Fruit fly (Drosophila melanogaster): ENCODE data around the gene mRpS7.

The mRpS7 gene

DNA sequence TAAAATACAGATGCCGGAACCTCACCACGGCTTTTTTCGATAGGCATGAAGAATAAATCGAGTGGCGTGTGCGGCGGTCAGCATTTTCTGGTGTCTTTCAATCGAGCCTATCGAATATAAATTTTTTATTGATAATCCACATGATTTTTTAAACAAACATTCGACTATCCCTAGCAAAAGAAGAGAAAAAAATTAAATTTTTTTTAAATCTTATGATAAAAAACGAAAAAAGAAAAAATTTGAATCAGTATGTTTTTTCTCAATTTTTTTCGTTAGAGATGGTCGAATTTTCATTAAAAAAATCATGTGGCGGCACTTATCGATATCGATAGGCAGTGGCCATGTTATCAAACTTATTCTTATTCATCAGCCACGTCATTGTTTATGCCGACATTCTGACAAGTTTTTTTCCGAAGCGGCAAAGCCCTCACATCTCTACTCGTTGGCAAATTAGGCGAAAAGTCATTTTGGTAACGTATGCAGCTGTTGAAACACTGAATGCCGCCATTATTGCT lies 40.1 kb downstream of the mRpS7 start, which contains the start of the genes SmB and KdelR (continued):
- TF ChIP-seq Rel (GFP tag; optimal IDR thresholded peaks at IDR 0.05) = no peak
- TF ChIP-seq Rel (tag; optimal IDR thresholded peaks at IDR 0.05) = no peak
- TF ChIP-seq psq (GFP tag; optimal IDR thresholded peaks at IDR 0.05) = peak; percentile 44
- TF ChIP-seq Dfd (GFP tag; optimal IDR thresholded peaks at IDR 0.05) = no peak

- TF ChIP-seq jim (GFP tag; optimal IDR thresholded peaks at IDR 0.05) = no peak
- TF ChIP-seq Sp1 (GFP tag; optimal IDR thresholded peaks at IDR 0.05) = peak; percentile 43
- no peak for TF ChIP-seq Abd-B (GFP tag; optimal IDR thresholded peaks at IDR 0.05)
- no peak for TF ChIP-seq sage (GFP tag; optimal IDR thresholded peaks at IDR 0.05)
- no peak for TF ChIP-seq brk (GFP tag; optimal IDR thresholded peaks at IDR 0.05)
- peak; percentile 28 for TF ChIP-seq ey (GFP tag; optimal IDR thresholded peaks at IDR 0.05)
- no peak for TF ChIP-seq Myc (optimal IDR thresholded peaks at IDR 0.05)
- no peak for TF ChIP-seq usp (GFP tag; optimal IDR thresholded peaks at IDR 0.05)
- TF ChIP-seq woc (GFP tag; optimal IDR thresholded peaks at IDR 0.05) = peak; percentile 41
- TF ChIP-seq dl (GFP tag; optimal IDR thresholded peaks at IDR 0.05; ENCODE audit: insufficient read depth in 1 of 2, partially characterized antibody in 2 of 2) = no peak
- peak; percentile 44 for TF ChIP-seq OdsH (GFP tag; optimal IDR thresholded peaks at IDR 0.05)
- TF ChIP-seq lola (GFP tag; optimal IDR thresholded peaks at IDR 0.05) = no peak
- TF ChIP-seq Mio (GFP tag; optimal IDR thresholded peaks at IDR 0.05) = no peak
- TF ChIP-seq Hr83 (GFP tag; optimal IDR thresholded peaks at IDR 0.05; ENCODE audit: poor library complexity, severe bottlenecking) = no peak
- TF ChIP-seq psq (GFP tag; optimal IDR thresholded peaks at IDR 0.05) = peak; percentile 72
- peak; percentile 51 for TF ChIP-seq HLH106 (tag; optimal IDR thresholded peaks at IDR 0.05)
- no peak for TF ChIP-seq Hr78 (GFP tag; optimal IDR thresholded peaks at IDR 0.05)
- TF ChIP-seq dmrt93B (GFP tag; optimal IDR thresholded peaks at IDR 0.05) = no peak
- no peak for TF ChIP-seq CrebA (GFP tag; optimal IDR thresholded peaks at IDR 0.05; ENCODE audit: borderline replicate concordance)
- TF ChIP-seq br (GFP tag; optimal IDR thresholded peaks at IDR 0.05) = no peak
- TF ChIP-seq pan (optimal IDR thresholded peaks at IDR 0.05) = no peak
- TF ChIP-seq fru (GFP tag; optimal IDR thresholded peaks at IDR 0.05) = no peak
- no peak for TF ChIP-seq Dfd (GFP tag; optimal IDR thresholded peaks at IDR 0.05)
- TF ChIP-seq h (GFP tag; optimal IDR thresholded peaks at IDR 0.05) = no peak
- TF ChIP-seq dsf (GFP tag; optimal IDR thresholded peaks at IDR 0.05; ENCODE audit: borderline replicate concordance) = no peak
- no peak for TF ChIP-seq Vsx2 (GFP tag; optimal IDR thresholded peaks at IDR 0.05; ENCODE audit: partially characterized antibody)
- no peak for TF ChIP-seq Dif (GFP tag; optimal IDR thresholded peaks at IDR 0.05; ENCODE audit: partially characterized antibody)
- TF ChIP-seq foxo (GFP tag; optimal IDR thresholded peaks at IDR 0.05) = peak in 1 of 2 experiments; percentile 56
- TF ChIP-seq GATAd (GFP tag; optimal IDR thresholded peaks at IDR 0.05) = no peak
- peak; percentile 43 for TF ChIP-seq Hnf4 (GFP tag; optimal IDR thresholded peaks at IDR 0.05)
- TF ChIP-seq CG32264 (GFP tag; optimal IDR thresholded peaks at IDR 0.05) = no peak
- no peak for TF ChIP-seq N (GFP tag; optimal IDR thresholded peaks at IDR 0.05)
- TF ChIP-seq CG9705 (GFP tag; optimal IDR thresholded peaks at IDR 0.05) = no peak
- TF ChIP-seq Jra (GFP tag; optimal IDR thresholded peaks at IDR 0.05) = no peak
- TF ChIP-seq rgr (GFP tag; optimal IDR thresholded peaks at IDR 0.05) = peak; percentile 40
- TF ChIP-seq Rel (GFP tag; optimal IDR thresholded peaks at IDR 0.05) = no peak
- peak; percentile 82 for TF ChIP-seq Rel (tag; optimal IDR thresholded peaks at IDR 0.05)
- TF ChIP-seq sv (GFP tag; optimal IDR thresholded peaks at IDR 0.05) = no peak
- no peak for TF ChIP-seq tai (GFP tag; optimal IDR thresholded peaks at IDR 0.05)
Observed at dm6 chr2L:10428528-10428927, 42.1 kb downstream of the mRpS7 start, which contains the start of gene CG5188. CG5188 (plus strand) TSS chr2L:10428829.

dm6 chr2L:10430802-10431476 lies 44.5 kb downstream of the mRpS7 start, which contains the start of the genes Bug22 and TfIIB:
Bug22 (minus strand) TSS chr2L:10430918.
TfIIB (plus strand) TSS chr2L:10431338.
- TF ChIP-seq Jra (GFP tag; optimal IDR thresholded peaks at IDR 0.05) (peak; percentile 66), pan (optimal IDR thresholded peaks at IDR 0.05) (no peak), GATAd (GFP tag; optimal IDR thresholded peaks at IDR 0.05) (no peak), HLH106 (tag; optimal IDR thresholded peaks at IDR 0.05) (peak; percentile 65), Dif (GFP tag; optimal IDR thresholded peaks at IDR 0.05; ENCODE audit: partially characterized antibody) (no peak), sv (GFP tag; optimal IDR thresholded peaks at IDR 0.05) (peak; percentile 63), Dfd (GFP tag; optimal IDR thresholded peaks at IDR 0.05) (no peak), Hr83 (GFP tag; optimal IDR thresholded peaks at IDR 0.05; ENCODE audit: poor library complexity, severe bottlenecking) (peak; percentile 94), foxo (GFP tag; optimal IDR thresholded peaks at IDR 0.05) (no peak), Sp1 (GFP tag; optimal IDR thresholded peaks at IDR 0.05) (no peak), dmrt93B (GFP tag; optimal IDR thresholded peaks at IDR 0.05) (no peak), Rel (GFP tag; optimal IDR thresholded peaks at IDR 0.05) (no peak), Rel (tag; optimal IDR thresholded peaks at IDR 0.05) (no peak), Myc (optimal IDR thresholded peaks at IDR 0.05) (no peak), Hr78 (GFP tag; optimal IDR thresholded peaks at IDR 0.05) (no peak), dsf (GFP tag; optimal IDR thresholded peaks at IDR 0.05; ENCODE audit: borderline replicate concordance) (peak; percentile 50), Hnf4 (GFP tag; optimal IDR thresholded peaks at IDR 0.05) (peak; percentile 79), jim (GFP tag; optimal IDR thresholded peaks at IDR 0.05) (peak; percentile 13), CrebA (GFP tag; optimal IDR thresholded peaks at IDR 0.05; ENCODE audit: borderline replicate concordance) (no peak), OdsH (GFP tag; optimal IDR thresholded peaks at IDR 0.05) (peak; percentile 69), CG32264 (GFP tag; optimal IDR thresholded peaks at IDR 0.05) (no peak), br (GFP tag; optimal IDR thresholded peaks at IDR 0.05) (no peak), N (GFP tag; optimal IDR thresholded peaks at IDR 0.05) (no peak), rgr (GFP tag; optimal IDR thresholded peaks at IDR 0.05) (peak; percentile 72), CG9705 (GFP tag; optimal IDR thresholded peaks at IDR 0.05) (peak; percentile 60), usp (GFP tag; optimal IDR thresholded peaks at IDR 0.05) (no peak), lola (GFP tag; optimal IDR thresholded peaks at IDR 0.05) (no peak), h (GFP tag; optimal IDR thresholded peaks at IDR 0.05) (no peak), fru (GFP tag; optimal IDR thresholded peaks at IDR 0.05) (no peak), brk (GFP tag; optimal IDR thresholded peaks at IDR 0.05) (no peak), tai (GFP tag; optimal IDR thresholded peaks at IDR 0.05) (no peak), dl (GFP tag; optimal IDR thresholded peaks at IDR 0.05; ENCODE audit: insufficient read depth in 1 of 2, partially characterized antibody in 2 of 2) (no peak), woc (GFP tag; optimal IDR thresholded peaks at IDR 0.05) (peak; percentile 86), Vsx2 (GFP tag; optimal IDR thresholded peaks at IDR 0.05; ENCODE audit: partially characterized antibody) (no peak), psq (GFP tag; optimal IDR thresholded peaks at IDR 0.05) (peak; percentile 62)
